Fruit fly (Drosophila melanogaster) whole organism, prepupa: ENCODE measurements around the gene CG7006.

Source experiments
- Blimp-1 ChIP-seq: fragments of 200-800 bp; sonication (Bioruptor generic); optimal IDR thresholded peaks from 3 replicates; lab custom pipeline; 2017; ENCODE audit warnings: missing biosample characterization, missing genetic modification characterization, mild to moderate bottlenecking, moderate library complexity, missing genetic modification reagents
- CG11762 ChIP-seq: fragments of 200-800 bp; sonication (Bioruptor generic); optimal IDR thresholded peaks from 3 replicates; lab custom pipeline; 2016; ENCODE audit warnings: missing biosample characterization, missing genetic modification characterization; ENCODE audit not compliant: insufficient read depth
- CG16779 ChIP-seq: fragments of 200-800 bp; sonication (Bioruptor generic); optimal IDR thresholded peaks from 3 replicates; lab custom pipeline; 2017; ENCODE audit warnings: missing biosample characterization, mild to moderate bottlenecking, missing genetic modification characterization
- CG3032 ChIP-seq: fragments of 200-800 bp; optimal IDR thresholded peaks from 2 replicates; lab custom pipeline; 2019; ENCODE audit warnings: missing biosample characterization, mild to moderate bottlenecking, missing genetic modification characterization, moderate library complexity
- CG31627 ChIP-seq: fragments of 200-800 bp; sonication (Bioruptor generic); optimal IDR thresholded peaks from 3 replicates; lab custom pipeline; 2016; ENCODE audit warnings: missing biosample characterization, missing genetic modification characterization
- CG32006 ChIP-seq: fragments of 200-800 bp; sonication (Bioruptor generic); optimal IDR thresholded peaks from 3 replicates; lab custom pipeline; 2017; ENCODE audit warnings: missing biosample characterization, mild to moderate bottlenecking, missing genetic modification characterization
- CG34406 ChIP-seq: fragments of 200-800 bp; sonication (Bioruptor generic); optimal IDR thresholded peaks from 3 replicates; lab custom pipeline; 2016; ENCODE audit warnings: missing biosample characterization, missing genetic modification characterization
- CG3919 ChIP-seq: fragments of 200-800 bp; sonication (Bioruptor generic); optimal IDR thresholded peaks from 3 replicates; lab custom pipeline; 2016; ENCODE audit warnings: missing biosample characterization, missing genetic modification characterization
- CG4318 ChIP-seq: fragments of 200-800 bp; sonication (Bioruptor generic); optimal IDR thresholded peaks from 3 replicates; lab custom pipeline; 2017; ENCODE audit warnings: missing biosample characterization, mild to moderate bottlenecking, missing genetic modification characterization
- CG6163 ChIP-seq: fragments of 200-800 bp; sonication (Bioruptor generic); IDR thresholded peaks from 3 replicates; pipeline ENCODE4 v1.3.6; 2022; ENCODE audit warnings: missing biosample characterization, missing genetic modification characterization
- CG6276 ChIP-seq: fragments of 200-800 bp; sonication (Bioruptor generic); optimal IDR thresholded peaks from 2 replicates; lab custom pipeline; 2017; ENCODE audit warnings: missing biosample characterization, mild to moderate bottlenecking, missing genetic modification characterization
- CG6808 ChIP-seq: fragments of 200-800 bp; sonication (Bioruptor generic); optimal IDR thresholded peaks from 3 replicates; lab custom pipeline; 2017; ENCODE audit warnings: missing biosample characterization, missing genetic modification characterization, mild to moderate bottlenecking, moderate library complexity, missing genetic modification reagents
- CG6854 ChIP-seq: fragments of 200-800 bp; sonication (Bioruptor generic); optimal IDR thresholded peaks from 2 replicates; lab custom pipeline; 2017; ENCODE audit warnings: missing biosample characterization, mild to moderate bottlenecking, missing genetic modification characterization
- CG7368 ChIP-seq: fragments of 200-800 bp; sonication (Bioruptor generic); optimal IDR thresholded peaks from 3 replicates; lab custom pipeline; 2016; ENCODE audit warnings: missing biosample characterization, missing genetic modification characterization
- CG8119 ChIP-seq: fragments of 200-800 bp; sonication (Bioruptor generic); IDR thresholded peaks from 3 replicates; pipeline ENCODE4 v1.3.6; 2022; ENCODE audit warnings: missing biosample characterization, missing genetic modification characterization
- CG8319 ChIP-seq: fragments of 200-800 bp; sonication (Bioruptor generic); optimal IDR thresholded peaks from 3 replicates; lab custom pipeline; 2016; ENCODE audit warnings: missing biosample characterization, missing genetic modification characterization
- Eip78C ChIP-seq: fragments of 200-800 bp; sonication (Bioruptor generic); peaks from one replicate; lab custom pipeline; 2016; ENCODE audit warnings: missing biosample characterization, missing genetic modification characterization
- Eip93F ChIP-seq: fragments of 200-800 bp; sonication (Bioruptor generic); optimal IDR thresholded peaks from 2 replicates; lab custom pipeline; 2016; ENCODE audit warnings: missing biosample characterization, mild to moderate bottlenecking, missing genetic modification characterization
- Met ChIP-seq: fragments of 200-800 bp; sonication (Bioruptor generic); optimal IDR thresholded peaks from 3 replicates; lab custom pipeline; 2016; ENCODE audit warnings: missing biosample characterization, missing genetic modification characterization
- OdsH ChIP-seq: fragments of 200-800 bp; sonication (Bioruptor generic); optimal IDR thresholded peaks from 3 replicates; lab custom pipeline; 2016; ENCODE audit warnings: missing biosample characterization, missing genetic modification characterization
- Sox14 ChIP-seq: fragments of 200-800 bp; sonication (Bioruptor generic); optimal IDR thresholded peaks from 3 replicates; lab custom pipeline; 2016; ENCODE audit warnings: missing biosample characterization, missing genetic modification characterization
- achi ChIP-seq: fragments of 200-800 bp; sonication (Bioruptor generic); optimal IDR thresholded peaks from 3 replicates; lab custom pipeline; 2016; ENCODE audit warnings: missing biosample characterization, missing genetic modification characterization
- cyc ChIP-seq: fragments of 200-800 bp; sonication (Bioruptor generic); optimal IDR thresholded peaks from 3 replicates; lab custom pipeline; 2016; ENCODE audit warnings: missing biosample characterization, missing genetic modification characterization
- dac ChIP-seq: fragments of 200-800 bp; sonication (Bioruptor generic); optimal IDR thresholded peaks from 2 replicates; lab custom pipeline; 2017; ENCODE audit warnings: missing biosample characterization, mild to moderate bottlenecking, missing genetic modification characterization
- eg ChIP-seq: fragments of 200-800 bp; sonication (Bioruptor generic); IDR thresholded peaks from 3 replicates; pipeline ENCODE4 v1.3.6; 2022; ENCODE audit warnings: missing biosample characterization, missing genetic modification characterization
- fd59A ChIP-seq: fragments of 200-800 bp; sonication (Bioruptor generic); optimal IDR thresholded peaks from 2 replicates; lab custom pipeline; 2017; ENCODE audit warnings: missing biosample characterization, mild to moderate bottlenecking, missing genetic modification characterization, missing genetic modification reagents
- pdm3 ChIP-seq: fragments of 200-800 bp; sonication (Bioruptor generic); optimal IDR thresholded peaks from 3 replicates; lab custom pipeline; 2016; ENCODE audit warnings: missing biosample characterization, missing genetic modification characterization
- salr ChIP-seq, 2 experiments: fragments of 200-800 bp; sonication (Bioruptor generic); optimal IDR thresholded peaks; 3 replicates each; lab custom pipeline; 2016 to 2018; ENCODE audit warnings: missing biosample characterization in 2 of 2, missing genetic modification characterization in 2 of 2, mild to moderate bottlenecking in 1 of 2
- svp ChIP-seq: fragments of 200-800 bp; sonication (Bioruptor generic); peaks from one replicate; lab custom pipeline; 2016; ENCODE audit warnings: missing biosample characterization, missing genetic modification characterization
- topi ChIP-seq: fragments of 200-800 bp; sonication (Bioruptor generic); optimal IDR thresholded peaks from 3 replicates; lab custom pipeline; 2016; ENCODE audit warnings: missing biosample characterization, missing genetic modification characterization
- vri ChIP-seq: fragments of 200-800 bp; sonication (Bioruptor generic); optimal IDR thresholded peaks from 3 replicates; lab custom pipeline; 2016; ENCODE audit warnings: missing biosample characterization, mild to moderate bottlenecking, missing genetic modification characterization

The CG7006 gene

DNA sequence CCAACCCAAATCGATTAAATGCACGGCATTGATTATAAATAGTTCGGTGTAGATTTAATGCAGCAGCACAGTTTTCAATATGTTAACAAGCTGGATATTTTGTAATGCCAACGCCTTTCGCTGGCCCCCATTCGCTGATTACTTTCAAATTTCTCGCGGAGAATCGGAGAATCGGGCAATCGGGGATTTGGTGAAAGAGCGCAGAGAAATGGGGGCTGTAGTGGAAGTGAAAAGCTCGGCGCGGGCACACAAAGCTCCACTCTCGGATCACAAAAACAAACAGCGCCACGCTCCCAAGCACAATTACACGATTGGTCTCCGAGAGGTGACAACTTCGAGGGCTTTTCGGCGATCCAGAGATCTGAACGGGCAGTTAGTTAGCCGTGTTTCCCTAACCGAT, 8.8 kb upstream of the CG7006 start, which contains the start of gene Esp:
Gene Esp (plus strand): TSS at position 301 of the 400 bp plus-strand sequence.
- TF ChIP-seq Eip93F (GFP tag; lab: Kevin White, UChicago) (no peak), pdm3 (GFP tag; lab: Kevin White, UChicago) (no peak), Met (GFP tag; lab: Kevin White, UChicago) (no peak), CG32006 (GFP tag; lab: Kevin White, UChicago) (no peak)
- TF ChIP-seq, all 60 proteins: peak for 0

DNA sequence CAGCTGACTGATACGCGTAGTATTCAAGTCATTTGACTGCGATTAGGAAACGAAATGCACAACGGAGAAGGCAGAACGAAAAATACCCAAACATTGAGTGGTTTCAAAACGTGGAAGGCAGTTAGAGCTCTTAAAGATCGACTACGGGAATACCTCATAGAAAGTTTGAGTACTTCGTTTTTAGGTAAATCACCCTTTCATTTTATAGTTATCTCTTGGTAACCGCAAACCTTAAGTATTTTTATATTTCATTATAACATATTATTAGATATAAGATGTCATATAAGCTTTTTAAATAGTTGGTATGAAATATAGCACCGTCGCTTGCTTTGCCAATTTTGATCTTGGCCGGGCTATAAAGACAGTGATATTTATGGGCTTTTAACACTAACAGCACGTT, 5.3 kb upstream of the CG7006 start:
- no peak for TF ChIP-seq Eip78C (GFP tag; lab: Kevin White, UChicago)
- TF ChIP-seq vri = no peak
- no peak for TF ChIP-seq CG34406 (GFP tag; lab: Kevin White, UChicago)
- TF ChIP-seq CG31627 (GFP tag; lab: Kevin White, UChicago) = no peak
- no peak for TF ChIP-seq CG6808 (GFP tag; lab: Kevin White, UChicago)
- no peak for TF ChIP-seq cyc (GFP tag; lab: Kevin White, UChicago)
- no peak for TF ChIP-seq eg (GFP tag; lab: Robert Waterston, UW)
- TF ChIP-seq fd59A (GFP tag; lab: Kevin White, UChicago) = no peak
- TF ChIP-seq CG6163 = no peak
- TF ChIP-seq CG6276 (GFP tag; lab: Kevin White, UChicago) = no peak
- TF ChIP-seq Blimp-1 (GFP tag; lab: Kevin White, UChicago) = no peak
- no peak for TF ChIP-seq CG8119
- no peak for TF ChIP-seq CG4318 (GFP tag; lab: Kevin White, UChicago)
- no peak for TF ChIP-seq CG8319 (GFP tag; lab: Kevin White, UChicago)
- no peak for TF ChIP-seq achi (GFP tag; lab: Kevin White, UChicago)
- no peak for TF ChIP-seq OdsH
- no peak for TF ChIP-seq topi (GFP tag; lab: Kevin White, UChicago)

DNA sequence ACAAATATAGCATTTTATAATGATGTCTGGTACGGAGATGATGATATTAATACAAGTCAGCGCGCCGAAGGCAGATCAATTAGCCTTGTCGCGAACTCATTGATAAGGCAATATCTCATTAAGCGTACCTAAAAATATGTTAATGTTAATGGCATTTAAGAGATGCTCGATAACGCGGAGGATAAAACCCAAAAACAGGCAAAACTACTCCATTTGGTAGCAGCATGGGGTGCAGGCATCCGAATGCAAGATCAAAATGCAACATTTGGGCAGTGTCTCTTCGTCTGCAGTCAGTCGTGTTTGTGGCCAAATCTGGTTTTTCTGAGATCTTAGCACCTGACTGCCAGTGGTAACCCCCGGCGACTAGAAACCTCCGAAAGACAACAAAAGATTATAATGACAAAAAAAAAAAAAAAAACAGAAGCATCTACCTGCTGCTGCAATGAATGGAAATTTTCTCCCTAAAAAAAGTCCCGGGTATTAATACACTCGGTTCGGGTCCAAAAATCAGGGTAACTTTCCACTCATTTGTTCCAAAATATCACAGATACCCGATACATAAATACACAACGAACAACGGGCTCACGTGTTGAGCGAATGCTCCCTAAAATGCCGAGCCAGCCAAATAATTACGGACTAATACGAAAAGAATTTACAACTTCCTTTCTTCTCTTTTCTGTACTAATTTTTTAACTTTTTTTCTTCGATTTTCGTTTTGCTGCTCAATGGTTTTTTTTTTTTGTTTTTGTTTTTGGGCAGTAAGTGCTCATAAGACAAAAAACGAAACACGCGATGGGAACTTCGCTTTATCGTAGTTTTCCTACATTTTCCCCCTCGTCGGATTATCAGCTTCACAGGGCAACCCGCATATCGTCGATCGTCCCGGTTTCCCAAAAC, 4.2 kb upstream of the CG7006 start:
- TF ChIP-seq CG3919 (GFP tag; lab: Kevin White, UChicago) = no peak
- TF ChIP-seq OdsH = no peak
- no peak for TF ChIP-seq CG7368 (GFP tag; lab: Kevin White, UChicago)
- TF ChIP-seq achi (GFP tag; lab: Kevin White, UChicago) = no peak
- TF ChIP-seq CG34406 (GFP tag; lab: Kevin White, UChicago) = no peak
- no peak for TF ChIP-seq CG11762 (GFP tag; lab: Kevin White, UChicago)
- TF ChIP-seq CG8119 = no peak
- no peak for TF ChIP-seq dac (GFP tag; lab: Kevin White, UChicago)
- no peak for TF ChIP-seq CG6854
- TF ChIP-seq Eip78C (GFP tag; lab: Kevin White, UChicago) = no peak
- no peak for TF ChIP-seq CG6808 (GFP tag; lab: Kevin White, UChicago)
- no peak for TF ChIP-seq cyc (GFP tag; lab: Kevin White, UChicago)
- no peak for TF ChIP-seq pdm3 (GFP tag; lab: Kevin White, UChicago)
- no peak for TF ChIP-seq CG3032 (tag; lab: Kevin White, UChicago)
- TF ChIP-seq Sox14 = no peak
- TF ChIP-seq svp = no peak
- no peak for TF ChIP-seq CG16779

DNA sequence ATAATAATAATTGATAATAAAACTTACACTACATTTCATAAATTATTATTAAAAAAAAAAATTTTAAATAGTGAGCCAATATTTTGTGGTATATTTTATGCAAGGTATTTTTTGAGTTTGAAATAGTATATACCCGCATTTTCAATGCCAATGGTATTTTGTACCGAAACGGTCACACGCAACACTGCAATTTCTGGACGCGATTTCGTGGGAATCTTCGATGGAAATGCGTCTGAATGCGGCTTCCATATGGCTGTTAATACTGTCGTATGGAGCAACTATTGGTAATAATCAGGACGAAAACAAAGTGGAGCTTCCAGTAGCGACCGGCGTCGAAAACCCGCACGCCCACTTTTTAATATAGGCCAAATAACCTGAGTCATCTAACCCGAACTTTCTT, 1.0 kb downstream of the CG7006 start, which contains the start of gene Nct:
Gene Nct (plus strand): TSS at position 173 of the 400 bp plus-strand sequence.
- no peak for TF ChIP-seq CG6276 (GFP tag; lab: Kevin White, UChicago)
- peak; percentile 68 for TF ChIP-seq Sox14

DNA sequence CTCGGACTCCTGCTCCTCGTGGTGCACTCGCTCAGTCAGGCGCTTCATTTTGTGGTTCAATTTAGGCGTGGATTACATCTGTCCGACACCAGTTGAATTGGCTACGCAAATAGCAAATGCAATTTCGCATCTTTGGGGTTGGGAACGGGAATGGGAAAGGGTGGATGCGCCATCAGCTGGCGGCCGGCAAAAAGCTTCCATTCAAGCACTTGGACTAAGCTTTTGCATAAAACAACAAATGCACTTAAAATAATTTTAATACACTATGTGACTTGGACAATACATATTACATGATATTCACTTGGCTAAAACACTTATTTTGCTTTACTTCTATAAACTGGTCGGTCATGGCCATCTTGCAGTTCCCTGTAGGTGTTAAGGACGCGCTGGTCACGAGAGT, 5.7 kb downstream of the CG7006 start, which contains the start of gene HDAC11:
Gene HDAC11 (minus strand): TSS at position 101 of the 400 bp plus-strand sequence.
- TF ChIP-seq pdm3 (GFP tag; lab: Kevin White, UChicago) = no peak
- TF ChIP-seq salr (GFP tag; optimal IDR thresholded peaks at IDR 0.05; lab: Kevin White, UChicago) = no peak
